Worm (Caenorhabditis elegans) whole organism, midembryonic: Measurements from ENCODE around the gene cyb-3.

Source experiments
- flt-1 ChIP-seq: fragments of 200-800 bp; sonication (Bioruptor generic); IDR thresholded peaks from 2 replicates; pipeline ENCODE4 v1.3.6; 2022; ENCODE audit warnings: missing genetic modification characterization, missing compliant biosample characterization
- med-1 ChIP-seq: sonication (generic microtip); optimal IDR thresholded peaks from 2 replicates; lab custom pipeline; 2017; ENCODE audit warnings: missing genetic modification characterization, mild to moderate bottlenecking, missing compliant biosample characterization, antibody characterized with exemption, missing genetic modification reagents; ENCODE audit not compliant: insufficient read depth
- tab-1 ChIP-seq: fragments of 200-800 bp; sonication (Bioruptor generic); IDR thresholded peaks from 2 replicates; pipeline ENCODE4 v1.3.6; 2022; ENCODE audit warnings: missing genetic modification characterization, missing compliant biosample characterization
- ztf-23 ChIP-seq: fragments of 200-800 bp; sonication (Bioruptor generic); IDR thresholded peaks from 2 replicates; pipeline ENCODE4 v1.3.6; 2022; ENCODE audit warnings: missing genetic modification reagents, missing genetic modification characterization, missing compliant biosample characterization
- ztf-29 ChIP-seq: fragments of 200-800 bp; sonication (Bioruptor generic); IDR thresholded peaks from 2 replicates; pipeline ENCODE4 v1.3.6; 2022; ENCODE audit warnings: missing genetic modification reagents, missing genetic modification characterization, missing compliant biosample characterization

DNA sequence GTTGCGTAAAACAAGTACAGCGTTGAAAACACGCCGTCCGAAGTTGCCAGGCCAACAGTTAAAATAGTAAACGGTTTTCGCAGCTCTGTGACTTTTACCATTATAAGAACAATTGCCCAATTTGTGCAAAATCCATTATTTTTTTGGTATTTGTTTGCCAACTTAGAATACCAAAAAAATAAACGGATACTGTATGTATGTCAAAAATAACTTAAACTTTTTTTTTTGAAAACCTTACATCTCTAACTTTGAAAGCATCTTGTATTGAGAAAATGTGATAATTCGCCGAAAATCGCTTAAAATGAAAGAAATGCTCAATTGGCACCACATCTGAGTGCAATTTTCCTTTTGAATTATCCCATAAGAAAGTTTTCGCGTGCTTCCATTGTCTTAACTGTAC, 3.2 kb downstream of the cyb-3 start, which contains the start of gene fbxa-199:
- TF ChIP-seq flt-1 (GFP tag; lab: Robert Waterston, UW) (no peak), ztf-29 (GFP tag; lab: Robert Waterston, UW) (no peak), med-1 (GFP tag; lab: Kevin White, UChicago) (no peak), ztf-23 (no peak), tab-1 (GFP tag; lab: Robert Waterston, UW) (no peak)
